Worm (Caenorhabditis elegans) whole organism, late embryonic: ENCODE data around the gene grd-4.
A peak's percentile ranks its signal among the peaks of the same experiment; 100 is the strongest.
"Not testable (repeated sequence)": the region's sequence is repeated elsewhere in the genome, so short reads cannot be mapped to it uniquely, and the experiment has no call there.

Source experiments
- C38D4.7 ChIP-seq: fragments of 200-800 bp; sonication (Bioruptor generic); optimal IDR thresholded peaks from 2 replicates; lab custom pipeline; 2018; ENCODE audit warnings: mild to moderate bottlenecking, missing genetic modification characterization, moderate library complexity, missing compliant biosample characterization
- K02D7.2 ChIP-seq: sonication (generic microtip); optimal IDR thresholded peaks from 2 replicates; lab custom pipeline; 2017; ENCODE audit warnings: mild to moderate bottlenecking, missing genetic modification characterization, missing compliant biosample characterization
- T23F11.4 ChIP-seq: fragments of 200-800 bp; sonication (Bioruptor generic); optimal IDR thresholded peaks from 2 replicates; lab custom pipeline; 2018; ENCODE audit warnings: mild to moderate bottlenecking, missing genetic modification characterization, missing compliant biosample characterization
- ceh-14 ChIP-seq: sonication (generic microtip); optimal IDR thresholded peaks from 2 replicates; lab custom pipeline; 2016; ENCODE audit warnings: missing genotype, missing genetic modification characterization, missing compliant biosample characterization
- ceh-18 ChIP-seq: sonication (generic microtip); optimal IDR thresholded peaks from 2 replicates; lab custom pipeline; 2016; ENCODE audit warnings: missing genetic modification characterization, missing compliant biosample characterization
- ceh-19 ChIP-seq: fragments of 200-800 bp; sonication (Bioruptor generic); optimal IDR thresholded peaks from 2 replicates; lab custom pipeline; 2018; ENCODE audit warnings: mild to moderate bottlenecking, missing genetic modification characterization, missing compliant biosample characterization
- ceh-2 ChIP-seq: sonication (generic microtip); optimal IDR thresholded peaks from 2 replicates; lab custom pipeline; 2016; ENCODE audit warnings: missing genotype, missing genetic modification characterization, missing compliant biosample characterization
- ceh-22 ChIP-seq: sonication (generic microtip); optimal IDR thresholded peaks from 2 replicates; lab custom pipeline; 2017; ENCODE audit warnings: missing biosample characterization, missing genetic modification characterization
- ceh-24 ChIP-seq: sonication (generic microtip); optimal IDR thresholded peaks from 2 replicates; lab custom pipeline; 2016; ENCODE audit warnings: mild to moderate bottlenecking, missing genetic modification characterization, missing compliant biosample characterization
- ceh-30 ChIP-seq: fragments of 150-350 bp; optimal IDR thresholded peaks from 2 replicates; lab custom pipeline; 2014; ENCODE audit warnings: missing biosample characterization, missing genetic modification characterization
- ceh-31 ChIP-seq: sonication (generic microtip); optimal IDR thresholded peaks from 2 replicates; lab custom pipeline; 2016; ENCODE audit warnings: missing genetic modification characterization, missing compliant biosample characterization
- ceh-34 ChIP-seq: sonication (generic microtip); optimal IDR thresholded peaks from 2 replicates; lab custom pipeline; 2016; ENCODE audit warnings: mild to moderate bottlenecking, missing genetic modification characterization, missing compliant biosample characterization
- dmd-4 ChIP-seq: sonication (generic microtip); optimal IDR thresholded peaks from 2 replicates; lab custom pipeline; 2016; ENCODE audit warnings: borderline replicate concordance, missing genetic modification characterization, missing compliant biosample characterization
- dve-1 ChIP-seq: sonication (generic microtip); optimal IDR thresholded peaks from 2 replicates; lab custom pipeline; 2017; ENCODE audit warnings: antibody characterized with exemption, mild to moderate bottlenecking, missing genetic modification characterization, missing compliant biosample characterization
- elt-2 ChIP-seq: sonication (generic microtip); optimal IDR thresholded peaks from 2 replicates; lab custom pipeline; 2016; ENCODE audit warnings: missing genetic modification reagents, missing genetic modification characterization, missing compliant biosample characterization
- ets-4 ChIP-seq: sonication (generic microtip); optimal IDR thresholded peaks from 2 replicates; lab custom pipeline; 2016; ENCODE audit warnings: missing genetic modification characterization, missing compliant biosample characterization
- fax-1 ChIP-seq: sonication (generic microtip); optimal IDR thresholded peaks from 2 replicates; lab custom pipeline; 2016; ENCODE audit warnings: missing genotype, missing genetic modification characterization, missing compliant biosample characterization
- fkh-10 ChIP-seq: fragments of 150-350 bp; optimal IDR thresholded peaks from 2 replicates; lab custom pipeline; 2014; ENCODE audit warnings: missing biosample characterization, missing genetic modification reagents, missing genetic modification characterization
- gmeb-2 ChIP-seq: sonication (generic microtip); optimal IDR thresholded peaks from 2 replicates; lab custom pipeline; 2016; ENCODE audit warnings: missing genetic modification characterization, inconsistent platforms, missing compliant biosample characterization
- hlh-15 ChIP-seq: sonication (generic microtip); optimal IDR thresholded peaks from 2 replicates; lab custom pipeline; 2016; ENCODE audit warnings: missing genetic modification characterization, missing compliant biosample characterization
- hlh-30 ChIP-seq: sonication (generic microtip); optimal IDR thresholded peaks from 2 replicates; lab custom pipeline; 2017; ENCODE audit warnings: antibody characterized with exemption, missing genetic modification characterization, missing compliant biosample characterization; ENCODE audit not compliant: insufficient read depth
- hlh-6 ChIP-seq: sonication (generic microtip); optimal IDR thresholded peaks from 2 replicates; lab custom pipeline; 2016; ENCODE audit warnings: missing genotype, missing genetic modification characterization, missing compliant biosample characterization
- hlh-8 ChIP-seq: sonication (generic microtip); optimal IDR thresholded peaks from 2 replicates; lab custom pipeline; 2016; ENCODE audit warnings: missing genotype, missing genetic modification characterization, missing compliant biosample characterization
- lim-6 ChIP-seq: sonication (generic microtip); optimal IDR thresholded peaks from 2 replicates; lab custom pipeline; 2016; ENCODE audit warnings: missing genetic modification characterization, missing compliant biosample characterization
- madf-2 ChIP-seq: sonication (generic microtip); optimal IDR thresholded peaks from 2 replicates; lab custom pipeline; 2017; ENCODE audit warnings: missing genetic modification characterization, missing compliant biosample characterization
- nfya-1 ChIP-seq: sonication (generic microtip); optimal IDR thresholded peaks from 2 replicates; lab custom pipeline; 2017; ENCODE audit warnings: missing genetic modification characterization, mild to moderate bottlenecking, missing compliant biosample characterization, antibody characterized with exemption, moderate library complexity
- npax-4 ChIP-seq: sonication (generic microtip); optimal IDR thresholded peaks from 2 replicates; lab custom pipeline; 2016; ENCODE audit warnings: missing genetic modification characterization, missing compliant biosample characterization
- pag-3 ChIP-seq: sonication (generic microtip); optimal IDR thresholded peaks from 2 replicates; lab custom pipeline; 2016; ENCODE audit warnings: missing compliant biosample characterization, missing genetic modification characterization, borderline replicate concordance
- pat-9 ChIP-seq: fragments of 200-800 bp; sonication (Bioruptor generic); optimal IDR thresholded peaks from 2 replicates; lab custom pipeline; 2018; ENCODE audit warnings: mild to moderate bottlenecking, missing genetic modification characterization, moderate library complexity, missing compliant biosample characterization
- pax-1 ChIP-seq: fragments of 150-350 bp; optimal IDR thresholded peaks from 2 replicates; lab custom pipeline; 2014; ENCODE audit warnings: missing biosample characterization, missing genetic modification characterization
- pqm-1 ChIP-seq: sonication (generic microtip); optimal IDR thresholded peaks from 2 replicates; lab custom pipeline; 2016; ENCODE audit warnings: missing genetic modification characterization, missing compliant biosample characterization
- pros-1 ChIP-seq: fragments of 150-350 bp; optimal IDR thresholded peaks from 2 replicates; lab custom pipeline; 2014; ENCODE audit warnings: missing biosample characterization, missing genetic modification reagents, missing genetic modification characterization
- ref-2 ChIP-seq: sonication (generic microtip); optimal IDR thresholded peaks from 2 replicates; lab custom pipeline; 2016; ENCODE audit warnings: missing genetic modification characterization, missing compliant biosample characterization
- rnt-1 ChIP-seq: sonication (generic microtip); optimal IDR thresholded peaks from 2 replicates; lab custom pipeline; 2016; ENCODE audit warnings: missing genetic modification characterization, missing compliant biosample characterization
- sox-4 ChIP-seq: sonication (generic microtip); optimal IDR thresholded peaks from 2 replicates; lab custom pipeline; 2017; ENCODE audit warnings: mild to moderate bottlenecking, missing genetic modification characterization, inconsistent platforms, missing compliant biosample characterization
- tbx-2 ChIP-seq: sonication (generic microtip); optimal IDR thresholded peaks from 2 replicates; lab custom pipeline; 2016; ENCODE audit warnings: missing genetic modification characterization, missing compliant biosample characterization
- tbx-7 ChIP-seq: sonication (generic microtip); optimal IDR thresholded peaks from 2 replicates; lab custom pipeline; 2016; ENCODE audit warnings: missing genotype, missing genetic modification characterization, missing compliant biosample characterization
- ttx-3 ChIP-seq: sonication (generic microtip); optimal IDR thresholded peaks from 2 replicates; lab custom pipeline; 2016; ENCODE audit warnings: missing genetic modification reagents, missing genetic modification characterization, missing compliant biosample characterization
- unc-3 ChIP-seq, 2 experiments: fragments of 200-800 bp in 1 of 2; sonication (Bioruptor generic) in 1 of 2; sonication (generic microtip) in 1 of 2; conservative IDR thresholded peaks in 1 of 2; optimal IDR thresholded peaks in 1 of 2; 2 replicates each; pipeline versions ENCODE4 v1.3.6 to Lab custom; 2016 to 2022; ENCODE audit warnings: missing compliant biosample characterization in 2 of 2, missing genetic modification characterization in 2 of 2, missing genetic modification reagents in 1 of 2
- unc-42 ChIP-seq: sonication (generic microtip); optimal IDR thresholded peaks from 2 replicates; lab custom pipeline; 2016; ENCODE audit warnings: missing genotype, missing genetic modification characterization, missing compliant biosample characterization
- unc-86 ChIP-seq: sonication (generic microtip); optimal IDR thresholded peaks from 2 replicates; lab custom pipeline; 2016; ENCODE audit warnings: missing genetic modification characterization, missing compliant biosample characterization
- ztf-16 ChIP-seq: sonication (generic microtip); optimal IDR thresholded peaks from 2 replicates; lab custom pipeline; 2017; ENCODE audit warnings: missing genetic modification characterization, missing compliant biosample characterization

The grd-4 gene

DNA sequence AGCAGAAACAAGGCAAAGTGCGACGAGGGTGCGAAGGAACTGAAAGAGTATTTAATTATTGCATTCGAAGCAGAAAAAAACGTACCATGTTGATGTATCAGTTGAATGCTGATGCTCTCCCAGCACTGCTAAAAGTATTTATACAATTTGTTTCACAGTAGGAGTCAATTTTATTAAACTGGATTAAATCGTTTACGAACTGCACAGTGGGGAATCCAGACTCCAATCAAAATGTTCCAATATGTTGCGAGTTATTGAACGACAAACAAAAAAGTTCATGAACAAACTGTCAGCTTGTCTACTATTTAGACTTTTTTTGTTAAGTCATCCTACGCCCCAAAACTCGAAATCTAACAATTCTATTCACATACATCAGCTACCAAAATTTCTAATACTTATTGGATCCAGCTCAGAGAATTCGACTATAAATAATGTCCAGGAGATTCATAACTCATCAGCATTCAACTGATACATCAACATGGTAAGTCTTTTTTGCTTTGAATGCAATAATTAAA is 37.3 kb downstream of the grd-4 start, which contains the start of the genes nspc-4 and nspc-5:
Gene nspc-4 (minus strand): TSS at position 101 of the 515 bp plus-strand sequence.
Gene nspc-5 (plus strand): TSS at position 465 of the 515 bp plus-strand sequence.
- TF ChIP-seq pax-1, ttx-3, pag-3 (tag; lab: Kevin White, UChicago): not testable (repeated sequence)
- TF ChIP-seq, all 69 proteins: peak for 0; not testable (repeated sequence) for 69

DNA sequence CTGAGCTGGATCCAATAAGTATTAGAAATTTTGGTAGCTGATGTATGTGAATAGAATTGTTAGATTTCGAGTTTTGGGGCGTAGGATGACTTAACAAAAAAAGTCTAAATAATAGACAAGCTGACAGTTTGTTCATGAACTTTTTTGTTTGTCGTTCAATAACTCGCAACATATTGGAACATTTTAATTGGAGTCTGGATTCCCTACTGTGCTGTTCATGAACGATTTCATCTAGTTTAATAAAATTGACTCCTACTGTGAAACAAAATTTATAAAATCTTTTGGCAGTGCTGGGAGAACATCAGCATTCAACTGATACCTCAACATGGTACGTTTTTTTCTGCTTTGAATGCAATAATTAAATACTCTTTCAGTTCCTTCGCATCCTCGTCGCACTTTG is 40.5 kb downstream of the grd-4 start, which contains the start of gene nspc-7:
Gene nspc-7 (plus strand): TSS at position 301 of the 400 bp plus-strand sequence.
- TF ChIP-seq ceh-2; hlh-8 (tag; lab: Kevin White, UChicago); elt-2 (tag; lab: Kevin White, UChicago): not testable (repeated sequence)

DNA sequence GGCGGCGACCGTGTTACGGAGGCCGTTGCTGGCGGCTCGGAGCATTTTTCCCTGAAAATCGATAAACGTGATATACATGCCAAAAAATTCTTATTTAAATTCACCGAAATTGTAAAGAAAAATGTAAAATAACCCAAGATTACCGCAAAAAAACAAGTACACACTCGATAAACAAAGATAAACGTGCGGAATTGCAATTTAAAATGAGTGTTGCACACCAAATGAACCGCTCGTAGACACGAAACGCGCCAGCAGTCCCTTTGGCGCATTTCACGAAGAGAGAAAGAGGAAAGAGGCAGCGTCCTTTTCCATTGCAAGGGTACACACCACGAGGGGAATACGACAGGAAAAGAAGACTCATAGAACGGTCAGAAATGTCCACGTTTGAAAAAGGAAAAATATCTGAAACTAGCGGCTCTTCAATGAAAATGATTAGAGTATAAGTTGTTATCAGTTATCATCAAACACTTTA is 45.0 kb downstream of the grd-4 start, which contains the start of gene sdha-1:
Gene sdha-1 (minus strand): TSS at position 51 of the 472 bp plus-strand sequence.
- TF ChIP-seq dmd-4 (tag; lab: Kevin White, UChicago): no peak
- peak; percentile 48 for TF ChIP-seq nfya-1 (tag; lab: Kevin White, UChicago)
- TF ChIP-seq hlh-30 (tag; lab: Kevin White, UChicago): peak; percentile 61
- no peak for TF ChIP-seq unc-86 (tag; lab: Kevin White, UChicago)
- no peak for TF ChIP-seq C38D4.7 (GFP tag; lab: Kevin White, UChicago)
- no peak for TF ChIP-seq unc-3 (GFP tag; conservative IDR thresholded peaks at IDR 0.05; lab: Robert Waterston, UW)
- TF ChIP-seq unc-3 (tag; optimal IDR thresholded peaks at IDR 0.05; lab: Kevin White, UChicago): no peak
- TF ChIP-seq pqm-1 (tag; lab: Kevin White, UChicago): peak; percentile 42
- no peak for TF ChIP-seq lim-6 (tag; lab: Kevin White, UChicago)
- TF ChIP-seq ceh-22: no peak
- no peak for TF ChIP-seq madf-2 (tag; lab: Kevin White, UChicago)
- no peak for TF ChIP-seq npax-4 (tag; lab: Kevin White, UChicago)
- TF ChIP-seq fax-1 (tag; lab: Kevin White, UChicago): no peak
- TF ChIP-seq ceh-34 (tag; lab: Kevin White, UChicago): peak; percentile 41
- TF ChIP-seq ceh-31 (tag; lab: Kevin White, UChicago): peak; percentile 76
- TF ChIP-seq ceh-14: peak; percentile 8
- TF ChIP-seq T23F11.4 (GFP tag; lab: Kevin White, UChicago): no peak
- TF ChIP-seq ceh-18 (tag; lab: Kevin White, UChicago): peak; percentile 25
- TF ChIP-seq tbx-7 (tag; lab: Kevin White, UChicago): no peak
- TF ChIP-seq ets-4 (tag; lab: Kevin White, UChicago): no peak
- no peak for TF ChIP-seq sox-4
- TF ChIP-seq fkh-10 (GFP tag; lab: Kevin White, UChicago): no peak
- peak; percentile 21 for TF ChIP-seq ceh-19 (GFP tag; lab: Kevin White, UChicago)
- peak; percentile 34 for TF ChIP-seq unc-42
- no peak for TF ChIP-seq dve-1 (tag; lab: Kevin White, UChicago)
- peak; percentile 23 for TF ChIP-seq rnt-1
- TF ChIP-seq tbx-2 (tag; lab: Kevin White, UChicago): peak; percentile 54
- TF ChIP-seq ceh-24 (tag; lab: Kevin White, UChicago): no peak
- peak; percentile 22 for TF ChIP-seq ref-2 (tag; lab: Kevin White, UChicago)
- no peak for TF ChIP-seq gmeb-2 (tag; lab: Kevin White, UChicago)
- no peak for TF ChIP-seq pat-9 (tag; lab: Kevin White, UChicago)
- no peak for TF ChIP-seq ztf-16 (tag; lab: Kevin White, UChicago)
- no peak for TF ChIP-seq hlh-6 (tag; lab: Kevin White, UChicago)
- peak; percentile 32 for TF ChIP-seq ceh-30 (tag; lab: Kevin White, UChicago)
- TF ChIP-seq K02D7.2 (tag; lab: Kevin White, UChicago): no peak
- no peak for TF ChIP-seq hlh-15 (tag; lab: Kevin White, UChicago)
- peak; percentile 8 for TF ChIP-seq pros-1 (tag; lab: Kevin White, UChicago)
- TF ChIP-seq elt-2 (tag; lab: Kevin White, UChicago): peak; percentile 38
